Worm (Caenorhabditis elegans): Measurements from ENCODE around the gene T24H10.5.

ce11 chrII:9107095-9107769 is 6.3 kb downstream of the T24H10.5 start, which contains the start of gene dyrb-1:
- TF ChIP-seq tra-4 (tag; optimal IDR thresholded peaks at IDR 0.05) (no peak), flt-1 (GFP tag; IDR thresholded peaks at IDR 0.05) (no peak), aly-1 (tag; optimal IDR thresholded peaks at IDR 0.05) (no peak), pes-1 (GFP tag; IDR thresholded peaks at IDR 0.05) (no peak), ama-1 (optimal IDR thresholded peaks at IDR 0.05) (no peak), hmbx-1 (tag; optimal IDR thresholded peaks at IDR 0.05) (no peak), ceh-36 (tag; optimal IDR thresholded peaks at IDR 0.05) (no peak), tbx-11 (GFP tag; IDR thresholded peaks at IDR 0.05) (no peak), hmg-4 (GFP tag; optimal IDR thresholded peaks at IDR 0.05) (no peak), B0310.2 (tag; optimal IDR thresholded peaks at IDR 0.05) (no peak), hnd-1 (tag; optimal IDR thresholded peaks at IDR 0.05) (no peak), scrt-1 (GFP tag; IDR thresholded peaks at IDR 0.05) (no peak), tbx-37 (GFP tag; conservative IDR thresholded peaks at IDR 0.05) (no peak)

Measured in whole organism, early embryonic.